Worm (Caenorhabditis elegans) whole organism, midembryonic: Measurements from ENCODE around the gene F13B12.6.

Experiments used
- flt-1 ChIP-seq: fragments of 200-800 bp; sonication (Bioruptor generic); IDR thresholded peaks from 2 replicates; pipeline ENCODE4 v1.3.6; 2022; ENCODE audit warnings: missing genetic modification characterization, missing compliant biosample characterization
- med-1 ChIP-seq: sonication (generic microtip); optimal IDR thresholded peaks from 2 replicates; lab custom pipeline; 2017; ENCODE audit warnings: missing genetic modification characterization, mild to moderate bottlenecking, missing compliant biosample characterization, antibody characterized with exemption, missing genetic modification reagents; ENCODE audit not compliant: insufficient read depth

DNA sequence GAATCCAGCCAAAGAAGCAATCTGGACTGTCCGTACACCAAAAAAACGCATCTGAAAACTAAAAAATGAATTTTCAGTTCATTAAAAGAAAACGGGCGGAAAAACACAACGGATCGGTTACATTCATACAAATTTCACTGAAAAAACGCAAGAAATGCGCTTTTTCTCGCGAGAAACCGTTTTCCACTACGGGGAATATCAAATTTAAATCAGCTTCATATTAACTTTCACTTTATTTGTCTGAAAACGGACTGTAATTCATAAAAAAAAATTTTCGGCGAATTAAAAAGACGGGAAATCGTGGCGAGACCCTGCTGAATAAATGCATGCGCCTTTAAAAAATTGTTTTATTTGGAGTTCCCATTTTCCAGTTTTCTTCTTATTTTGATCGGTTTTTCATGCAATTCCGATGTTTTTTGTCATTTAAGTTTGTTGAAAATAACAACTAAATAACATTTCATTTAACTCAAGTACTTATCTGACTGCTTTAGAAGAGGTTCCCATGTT is 49.9 kb downstream of the F13B12.6 start, which contains the start of gene pges-2:
- TF ChIP-seq flt-1: no peak
- TF ChIP-seq med-1: no peak
